Worm (Caenorhabditis elegans) whole organism, mixed stage, embryonic: Measurements from ENCODE around the gene acs-18.

Experiments
- M03D4.4 ChIP-seq: sonication (generic microtip); optimal IDR thresholded peaks from 2 replicates; lab custom pipeline; 2017; ENCODE audit warnings: mild to moderate bottlenecking, missing genetic modification characterization, missing compliant biosample characterization
- bed-3 ChIP-seq: fragments of 200-800 bp; sonication (Bioruptor generic); optimal IDR thresholded peaks from 3 replicates; lab custom pipeline; 2018; ENCODE audit warnings: mild to moderate bottlenecking, missing genetic modification characterization, moderate library complexity, missing compliant biosample characterization
- blmp-1 ChIP-seq: fragments of 150-350 bp; optimal IDR thresholded peaks from 2 replicates; lab custom pipeline; 2014; ENCODE audit warnings: missing biosample characterization, missing genetic modification characterization
- ceh-39 ChIP-seq: fragments of 150-350 bp; optimal IDR thresholded peaks from 2 replicates; lab custom pipeline; 2014; ENCODE audit warnings: missing biosample characterization, missing genetic modification characterization
- ceh-43 ChIP-seq: fragments of 200-800 bp; sonication (Bioruptor generic); optimal IDR thresholded peaks from 2 replicates; lab custom pipeline; 2018; ENCODE audit warnings: mild to moderate bottlenecking, missing genetic modification characterization, moderate library complexity, missing compliant biosample characterization
- ceh-83 ChIP-seq: fragments of 200-800 bp; sonication (Bioruptor generic); optimal IDR thresholded peaks from 2 replicates; lab custom pipeline; 2018; ENCODE audit warnings: mild to moderate bottlenecking, missing genetic modification characterization, missing compliant biosample characterization
- ces-1 ChIP-seq: fragments of 150-350 bp; optimal IDR thresholded peaks from 2 replicates; lab custom pipeline; 2014; ENCODE audit warnings: missing biosample characterization, missing genetic modification reagents, missing genetic modification characterization
- drap-1 ChIP-seq: fragments of 200-800 bp; sonication (Bioruptor generic); optimal IDR thresholded peaks from 3 replicates; lab custom pipeline; 2018; ENCODE audit warnings: mild to moderate bottlenecking, missing genetic modification characterization, missing compliant biosample characterization
- elt-1 ChIP-seq: sonication (generic microtip); optimal IDR thresholded peaks from 2 replicates; lab custom pipeline; 2017; ENCODE audit warnings: missing genetic modification characterization, mild to moderate bottlenecking, missing compliant biosample characterization, antibody characterized with exemption, moderate library complexity, borderline replicate concordance; ENCODE audit not compliant: insufficient read depth
- elt-3 ChIP-seq: fragments of 150-350 bp; optimal IDR thresholded peaks from 2 replicates; lab custom pipeline; 2014; ENCODE audit warnings: missing biosample characterization, missing genetic modification characterization
- flh-1 ChIP-seq: fragments of 200-800 bp; sonication (Bioruptor generic); optimal IDR thresholded peaks from 2 replicates; lab custom pipeline; 2018; ENCODE audit warnings: mild to moderate bottlenecking, missing genetic modification characterization, moderate library complexity, missing compliant biosample characterization
- ham-2 ChIP-seq: fragments of 200-800 bp; sonication (Bioruptor generic); optimal IDR thresholded peaks from 2 replicates; lab custom pipeline; 2018; ENCODE audit warnings: mild to moderate bottlenecking, missing genetic modification characterization, missing compliant biosample characterization
- hlh-1 ChIP-seq: fragments of 150-350 bp; optimal IDR thresholded peaks from 2 replicates; lab custom pipeline; 2014; ENCODE audit warnings: missing biosample characterization, missing genetic modification reagents, missing genetic modification characterization
- lin-13 ChIP-seq: fragments of 150-350 bp; optimal IDR thresholded peaks from 2 replicates; lab custom pipeline; 2014; ENCODE audit warnings: missing biosample characterization, missing genetic modification characterization
- lin-32 ChIP-seq: fragments of 200-800 bp; sonication (Bioruptor generic); optimal IDR thresholded peaks from 2 replicates; lab custom pipeline; 2018; ENCODE audit warnings: mild to moderate bottlenecking, missing genetic modification characterization, missing compliant biosample characterization
- mab-5 ChIP-seq: fragments of 150-350 bp; optimal IDR thresholded peaks from 2 replicates; lab custom pipeline; 2014; ENCODE audit warnings: missing biosample characterization, missing genetic modification characterization
- mep-1 ChIP-seq: fragments of 150-350 bp; optimal IDR thresholded peaks from 2 replicates; lab custom pipeline; 2017; ENCODE audit warnings: missing biosample characterization, missing genetic modification reagents, missing genetic modification characterization, inconsistent platforms
- mls-2 ChIP-seq: sonication (generic microtip); optimal IDR thresholded peaks from 2 replicates; lab custom pipeline; 2016; ENCODE audit warnings: mild to moderate bottlenecking, missing genetic modification characterization, moderate library complexity, missing compliant biosample characterization
- nhr-2 ChIP-seq: fragments of 150-350 bp; optimal IDR thresholded peaks from 2 replicates; lab custom pipeline; 2014; ENCODE audit warnings: missing biosample characterization, missing genetic modification characterization
- nhr-237 ChIP-seq: fragments of 150-350 bp; optimal IDR thresholded peaks from 2 replicates; lab custom pipeline; 2014; ENCODE audit warnings: missing biosample characterization, missing genetic modification characterization
- nhr-28 ChIP-seq: fragments of 150-350 bp; optimal IDR thresholded peaks from 2 replicates; lab custom pipeline; 2014; ENCODE audit warnings: missing biosample characterization, missing genetic modification characterization
- pha-4 ChIP-seq: fragments of 150-350 bp; optimal IDR thresholded peaks from 2 replicates; lab custom pipeline; 2018; ENCODE audit warnings: missing biosample characterization, missing genetic modification reagents, missing genetic modification characterization
- sem-2 ChIP-seq: fragments of 200-800 bp; sonication (Bioruptor generic); optimal IDR thresholded peaks from 2 replicates; lab custom pipeline; 2018; ENCODE audit warnings: mild to moderate bottlenecking, missing genetic modification characterization, missing compliant biosample characterization
- snpc-4 ChIP-seq: fragments of 150-350 bp; optimal IDR thresholded peaks from 2 replicates; lab custom pipeline; 2014; ENCODE audit warnings: missing biosample characterization, missing genetic modification characterization
- sptf-1 ChIP-seq: sonication (generic microtip); optimal IDR thresholded peaks from 2 replicates; lab custom pipeline; 2017; ENCODE audit warnings: mild to moderate bottlenecking, missing genetic modification characterization, moderate library complexity, missing compliant biosample characterization
- tbx-8 ChIP-seq: fragments of 200-800 bp; sonication (Bioruptor generic); optimal IDR thresholded peaks from 2 replicates; lab custom pipeline; 2018; ENCODE audit warnings: mild to moderate bottlenecking, missing genetic modification characterization, moderate library complexity, missing compliant biosample characterization
- unc-120 ChIP-seq: sonication (generic microtip); optimal IDR thresholded peaks from 2 replicates; lab custom pipeline; 2017; ENCODE audit warnings: missing genetic modification characterization, missing compliant biosample characterization; ENCODE audit not compliant: poor library complexity, severe bottlenecking
- unc-39 ChIP-seq: fragments of 150-350 bp; optimal IDR thresholded peaks from 2 replicates; lab custom pipeline; 2014; ENCODE audit warnings: missing biosample characterization, missing genetic modification characterization
- unc-62 ChIP-seq: fragments of 150-350 bp; optimal IDR thresholded peaks from 2 replicates; lab custom pipeline; 2014; ENCODE audit warnings: missing biosample characterization, missing genetic modification reagents, missing genetic modification characterization
- zip-8 ChIP-seq: fragments of 150-350 bp; optimal IDR thresholded peaks from 2 replicates; lab custom pipeline; 2014; ENCODE audit warnings: missing biosample characterization, missing genetic modification characterization
- ztf-11 ChIP-seq: fragments of 150-350 bp; optimal IDR thresholded peaks from 2 replicates; lab custom pipeline; 2014; ENCODE audit warnings: missing biosample characterization, missing genetic modification characterization

The acs-18 gene

DNA sequence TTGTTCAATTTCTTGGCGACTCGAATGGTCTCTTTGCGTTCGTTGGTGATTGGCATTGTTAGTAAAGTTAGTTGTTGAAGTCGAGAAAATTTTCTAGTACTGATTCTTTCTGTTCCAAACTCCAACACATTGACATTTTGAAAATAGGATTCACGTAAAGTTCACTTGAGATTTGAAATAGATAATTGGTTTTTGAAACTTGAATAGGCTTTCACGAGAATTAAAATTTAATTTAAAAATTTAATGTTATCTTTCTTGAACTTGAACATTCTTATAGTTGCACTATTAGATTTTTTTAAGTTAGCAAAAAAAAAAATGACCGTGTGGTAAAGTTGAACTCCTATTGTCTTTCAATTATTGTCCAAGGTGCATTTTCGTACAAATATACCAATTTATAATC, 19.4 kb downstream of the acs-18 start, which contains the start of gene R09E10.6:
Gene R09E10.6 (minus strand): TSS at position 101 of the 400 bp plus-strand sequence.
- TF ChIP-seq bed-3 (GFP tag; lab: Kevin White, UChicago) (no peak), M03D4.4 (no peak), unc-62 (no peak), mls-2 (tag; lab: Kevin White, UChicago) (no peak), lin-32 (GFP tag; lab: Kevin White, UChicago) (no peak), blmp-1 (tag; lab: Kevin White, UChicago) (no peak), pha-4 (no peak), mep-1 (no peak), tbx-8 (GFP tag; lab: Kevin White, UChicago) (no peak), elt-1 (tag; lab: Kevin White, UChicago) (no peak), ceh-39 (tag; lab: Kevin White, UChicago) (no peak), ceh-83 (GFP tag; lab: Kevin White, UChicago) (no peak), sptf-1 (no peak), unc-39 (tag; lab: Kevin White, UChicago) (no peak), drap-1 (GFP tag; lab: Kevin White, UChicago) (no peak), ces-1 (GFP tag; lab: Kevin White, UChicago) (no peak), nhr-237 (tag; lab: Kevin White, UChicago) (no peak)

DNA sequence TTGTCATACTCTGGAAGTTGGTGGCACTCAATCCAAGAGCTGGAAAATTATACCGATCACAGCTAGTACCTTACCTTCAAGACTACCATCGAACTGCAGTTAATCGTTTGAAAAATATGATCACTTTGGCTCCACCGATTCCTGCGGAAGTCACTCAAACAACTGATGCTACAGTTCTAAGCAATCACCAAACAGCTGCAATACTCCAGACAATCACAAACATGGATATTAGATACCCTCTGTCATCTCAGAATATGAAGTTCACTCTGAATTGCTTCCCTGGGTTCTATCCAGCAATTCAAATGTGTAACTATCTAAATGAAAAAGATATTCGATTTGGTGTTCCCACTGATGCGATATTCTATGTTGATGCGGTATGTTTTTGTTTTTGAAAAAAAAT, 24.9 kb downstream of the acs-18 start:
- no peak for TF ChIP-seq sptf-1
- TF ChIP-seq blmp-1 (tag; lab: Kevin White, UChicago), result no peak
- TF ChIP-seq nhr-2 (tag; lab: Kevin White, UChicago), result no peak
- no peak for TF ChIP-seq elt-1 (tag; lab: Kevin White, UChicago)
- TF ChIP-seq pha-4, result no peak
- TF ChIP-seq unc-62, result no peak
- TF ChIP-seq mls-2 (tag; lab: Kevin White, UChicago), result no peak
- no peak for TF ChIP-seq ztf-11 (tag; lab: Kevin White, UChicago)
- TF ChIP-seq elt-3 (tag; lab: Kevin White, UChicago), result no peak
- TF ChIP-seq unc-39 (tag; lab: Kevin White, UChicago), result no peak
- no peak for TF ChIP-seq hlh-1
- no peak for TF ChIP-seq flh-1 (GFP tag; lab: Kevin White, UChicago)
- no peak for TF ChIP-seq ceh-83 (GFP tag; lab: Kevin White, UChicago)
- TF ChIP-seq unc-120 (tag; lab: Kevin White, UChicago), result no peak
- TF ChIP-seq mep-1, result no peak
- no peak for TF ChIP-seq bed-3 (GFP tag; lab: Kevin White, UChicago)
- TF ChIP-seq zip-8 (tag; lab: Kevin White, UChicago), result no peak

DNA sequence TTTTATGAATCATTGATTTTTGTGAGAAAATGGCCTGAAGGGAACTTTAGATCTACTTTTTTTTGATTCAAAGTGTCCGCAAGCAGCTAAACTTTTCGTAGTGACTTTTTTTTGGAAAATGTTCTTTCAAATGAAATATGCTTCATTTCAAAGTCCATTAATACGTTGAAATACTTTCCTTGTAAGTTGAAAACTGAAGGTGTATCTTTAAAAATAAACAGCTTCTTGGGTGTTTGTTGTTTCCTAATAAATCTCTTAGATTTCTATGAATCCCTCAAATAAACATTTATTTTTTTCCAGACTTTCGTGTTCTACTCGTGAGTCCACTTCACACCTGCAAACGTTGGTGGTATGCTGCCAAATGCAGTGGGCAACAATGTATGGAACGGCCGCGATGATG, 26.8 kb downstream of the acs-18 start, which contains the start of gene ebax-1:
Gene ebax-1 (plus strand): TSS at position 301 of the 400 bp plus-strand sequence.
- no peak for TF ChIP-seq nhr-2 (tag; lab: Kevin White, UChicago)
- no peak for TF ChIP-seq elt-3 (tag; lab: Kevin White, UChicago)
- no peak for TF ChIP-seq ztf-11 (tag; lab: Kevin White, UChicago)
- TF ChIP-seq elt-1 (tag; lab: Kevin White, UChicago), result no peak
- TF ChIP-seq snpc-4 (tag; lab: Kevin White, UChicago), result no peak
- TF ChIP-seq sem-2, result no peak
- no peak for TF ChIP-seq sptf-1
- TF ChIP-seq ham-2 (GFP tag; lab: Kevin White, UChicago), result no peak
- no peak for TF ChIP-seq tbx-8 (GFP tag; lab: Kevin White, UChicago)
- TF ChIP-seq nhr-28 (tag; lab: Kevin White, UChicago), result no peak
- TF ChIP-seq mep-1, result no peak
- TF ChIP-seq unc-120 (tag; lab: Kevin White, UChicago), result no peak
- TF ChIP-seq lin-32 (GFP tag; lab: Kevin White, UChicago), result no peak
- TF ChIP-seq lin-13, result no peak
- TF ChIP-seq mab-5 (tag; lab: Kevin White, UChicago), result no peak

DNA sequence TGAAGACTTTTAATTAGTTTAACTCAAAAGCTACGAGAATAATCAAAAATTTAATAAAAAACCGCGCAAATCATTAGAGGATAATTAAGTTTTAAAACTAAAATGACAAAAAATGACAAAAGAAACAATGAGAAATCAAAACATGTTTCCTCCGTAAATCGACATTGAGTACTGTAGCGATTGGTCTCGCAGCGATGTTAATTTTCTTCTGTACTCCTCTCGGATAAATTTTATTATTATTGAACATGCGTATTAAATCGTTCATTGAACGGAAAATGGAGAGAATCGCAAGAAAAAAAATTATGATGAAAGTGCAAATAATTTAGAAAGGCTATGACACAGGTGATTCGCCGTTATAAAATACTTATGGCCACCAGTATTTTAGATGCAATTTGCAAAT, 28.1 kb downstream of the acs-18 start:
- TF ChIP-seq mls-2 (tag; lab: Kevin White, UChicago), result no peak
- TF ChIP-seq hlh-1, result no peak
- TF ChIP-seq bed-3 (GFP tag; lab: Kevin White, UChicago), result no peak
- TF ChIP-seq mab-5 (tag; lab: Kevin White, UChicago), result no peak
- no peak for TF ChIP-seq ceh-43 (GFP tag; lab: Kevin White, UChicago)
- no peak for TF ChIP-seq ham-2 (GFP tag; lab: Kevin White, UChicago)
- TF ChIP-seq pha-4, result no peak
- TF ChIP-seq unc-62, result no peak
- no peak for TF ChIP-seq tbx-8 (GFP tag; lab: Kevin White, UChicago)
